Fruit fly (Drosophila melanogaster) whole organism, embryonic: ENCODE measurements around the gene NK7.1.

Experiments
- Abd-B ChIP-seq: fragments of 200-800 bp; sonication (Bioruptor generic); optimal IDR thresholded peaks from 2 replicates; lab custom pipeline; 2018; ENCODE audit warnings: missing biosample characterization, mild to moderate bottlenecking, missing genetic modification characterization, moderate library complexity
- CG10147 ChIP-seq: fragments of 200-800 bp; sonication (Bioruptor generic); optimal IDR thresholded peaks from 2 replicates; lab custom pipeline; 2019; ENCODE audit warnings: missing biosample characterization, mild to moderate bottlenecking, missing genetic modification characterization, moderate library complexity
- CG12391 ChIP-seq: fragments of 200-800 bp; sonication (Bioruptor generic); optimal IDR thresholded peaks from 3 replicates; lab custom pipeline; 2018; ENCODE audit warnings: missing biosample characterization, mild to moderate bottlenecking, missing genetic modification characterization, moderate library complexity
- CG14014 ChIP-seq: fragments of 200-800 bp; sonication (Bioruptor generic); IDR thresholded peaks from 2 replicates; pipeline ENCODE4 v1.3.6; 2022; ENCODE audit warnings: missing biosample characterization, missing genetic modification characterization
- CG15479 ChIP-seq: fragments of 200-800 bp; sonication (Bioruptor generic); optimal IDR thresholded peaks from 3 replicates; lab custom pipeline; 2019; ENCODE audit warnings: missing biosample characterization, mild to moderate bottlenecking, missing genetic modification characterization, moderate library complexity
- CG18476 ChIP-seq: fragments of 200-800 bp; sonication (Bioruptor generic); optimal IDR thresholded peaks from 2 replicates; lab custom pipeline; 2016; ENCODE audit warnings: missing biosample characterization, mild to moderate bottlenecking, missing genetic modification characterization
- CG30431 ChIP-seq: fragments of 200-800 bp; sonication (Bioruptor generic); optimal IDR thresholded peaks from 2 replicates; lab custom pipeline; 2017; ENCODE audit warnings: missing biosample characterization, missing genetic modification characterization
- CG32772 ChIP-seq: fragments of 200-800 bp; sonication (Bioruptor generic); IDR thresholded peaks from 2 replicates; pipeline ENCODE4 v1.3.6; 2022; ENCODE audit warnings: missing biosample characterization, missing genetic modification characterization
- CG34224 ChIP-seq: fragments of 200-800 bp; sonication (Bioruptor generic); IDR thresholded peaks from 3 replicates; pipeline ENCODE4 v1.3.6; 2022; ENCODE audit warnings: missing biosample characterization, missing genetic modification characterization; ENCODE audit not compliant: partially characterized antibody
- CG3847 ChIP-seq: fragments of 200-800 bp; sonication (Bioruptor generic); IDR thresholded peaks from 2 replicates; pipeline ENCODE4 v1.3.6; 2022; ENCODE audit warnings: missing biosample characterization, missing genetic modification characterization
- CG5245 ChIP-seq: fragments of 200-800 bp; sonication (Bioruptor generic); optimal IDR thresholded peaks from 3 replicates; lab custom pipeline; 2016; ENCODE audit warnings: missing biosample characterization, missing genetic modification characterization
- CG7786 ChIP-seq: fragments of 200-800 bp; sonication (Bioruptor generic); optimal IDR thresholded peaks from 2 replicates; lab custom pipeline; 2016; ENCODE audit warnings: missing biosample characterization, missing genetic modification characterization
- CG7839 ChIP-seq: fragments of 200-800 bp; sonication (Bioruptor generic); optimal IDR thresholded peaks from 3 replicates; lab custom pipeline; 2018; ENCODE audit warnings: missing biosample characterization, mild to moderate bottlenecking, missing genetic modification characterization, moderate library complexity
- CG8944 ChIP-seq: fragments of 200-800 bp; sonication (Bioruptor generic); optimal IDR thresholded peaks from 3 replicates; lab custom pipeline; 2016; ENCODE audit warnings: missing biosample characterization, missing genetic modification characterization
- CG9437 ChIP-seq: fragments of 200-800 bp; sonication (Bioruptor generic); optimal IDR thresholded peaks from 2 replicates; lab custom pipeline; 2018; ENCODE audit warnings: missing biosample characterization, mild to moderate bottlenecking, missing genetic modification characterization
- CG9817 ChIP-seq: fragments of 200-800 bp; sonication (Bioruptor generic); optimal IDR thresholded peaks from 2 replicates; lab custom pipeline; 2018; ENCODE audit warnings: missing biosample characterization, mild to moderate bottlenecking, missing genetic modification characterization, moderate library complexity
- Ets97D ChIP-seq: fragments of 200-800 bp; sonication (Bioruptor generic); optimal IDR thresholded peaks from 3 replicates; lab custom pipeline; 2016; ENCODE audit warnings: missing biosample characterization, missing genetic modification characterization
- Fer1 ChIP-seq: fragments of 200-800 bp; sonication (Bioruptor generic); optimal IDR thresholded peaks from 2 replicates; lab custom pipeline; 2017; ENCODE audit warnings: missing biosample characterization, mild to moderate bottlenecking, missing genetic modification characterization
- Fer3 ChIP-seq: fragments of 200-800 bp; sonication (Bioruptor generic); optimal IDR thresholded peaks from 2 replicates; lab custom pipeline; 2018; ENCODE audit warnings: missing biosample characterization, mild to moderate bottlenecking, missing genetic modification characterization, moderate library complexity
- Gug ChIP-seq: fragments of 200-800 bp; sonication (Bioruptor generic); IDR thresholded peaks from 4 replicates; pipeline ENCODE4 v1.3.6; 2022; ENCODE audit warnings: missing biosample characterization, missing genetic modification characterization
- Hmr ChIP-seq: fragments of 200-800 bp; sonication (Bioruptor generic); optimal IDR thresholded peaks from 3 replicates; lab custom pipeline; 2017; ENCODE audit warnings: mild to moderate bottlenecking, missing biosample characterization, missing genetic modification reagents, missing genetic modification characterization
- Hr51 ChIP-seq, 2 experiments: fragments of 200-800 bp; sonication (Bioruptor generic); optimal IDR thresholded peaks; 2 replicates in 1 of 2; 3 replicates in 1 of 2; lab custom pipeline; 2016 to 2018; ENCODE audit warnings: missing biosample characterization in 2 of 2, missing genetic modification characterization in 2 of 2, mild to moderate bottlenecking in 1 of 2, moderate library complexity in 1 of 2
- Hsf ChIP-seq: fragments of 200-800 bp; sonication (Bioruptor generic); optimal IDR thresholded peaks from 3 replicates; lab custom pipeline; 2016; ENCODE audit warnings: missing biosample characterization, missing genetic modification characterization
- Lhr ChIP-seq: fragments of 200-800 bp; sonication (Bioruptor generic); optimal IDR thresholded peaks from 3 replicates; lab custom pipeline; 2017; ENCODE audit warnings: mild to moderate bottlenecking, missing biosample characterization, missing genetic modification reagents, missing genetic modification characterization
- Sry-δ ChIP-seq: fragments of 200-800 bp; sonication (Bioruptor generic); optimal IDR thresholded peaks from 2 replicates; lab custom pipeline; 2016; ENCODE audit warnings: missing biosample characterization, missing genetic modification characterization
- ci ChIP-seq: fragments of 200-800 bp; sonication (Bioruptor generic); IDR thresholded peaks from 3 replicates; pipeline ENCODE4 v1.3.6; 2022; ENCODE audit warnings: missing biosample characterization, missing genetic modification characterization
- crol ChIP-seq: fragments of 200-800 bp; sonication (Bioruptor generic); IDR thresholded peaks from 2 replicates; pipeline ENCODE4 v1.3.6; 2022; ENCODE audit warnings: missing biosample characterization, missing genetic modification characterization
- cwo ChIP-seq: fragments of 200-800 bp; sonication (Bioruptor generic); optimal IDR thresholded peaks from 3 replicates; lab custom pipeline; 2017; ENCODE audit warnings: missing biosample characterization, missing genetic modification characterization, mild to moderate bottlenecking, moderate library complexity, missing genetic modification reagents
- dpn ChIP-seq, 2 experiments: fragments of 200-800 bp; sonication (Bioruptor generic); optimal IDR thresholded peaks; 3 replicates each; lab custom pipeline; 2016; ENCODE audit warnings: missing biosample characterization in 2 of 2, missing genetic modification characterization in 2 of 2
- h ChIP-seq: fragments of >200 bp; optimal IDR thresholded peaks from 2 replicates; lab custom pipeline; 2017
- lilli ChIP-seq: fragments of 200-800 bp; sonication (Bioruptor generic); optimal IDR thresholded peaks from 3 replicates; lab custom pipeline; 2016; ENCODE audit warnings: missing biosample characterization, missing genetic modification characterization
- lmd ChIP-seq: fragments of 200-800 bp; sonication (Bioruptor generic); IDR thresholded peaks from 2 replicates; pipeline ENCODE4 v1.3.6; 2022; ENCODE audit warnings: missing biosample characterization, missing genetic modification characterization
- mam ChIP-seq: fragments of 200-800 bp; sonication (Bioruptor generic); optimal IDR thresholded peaks from 3 replicates; lab custom pipeline; 2016; ENCODE audit warnings: missing biosample characterization, missing genetic modification characterization
- phol ChIP-seq: fragments of 200-800 bp; sonication (Bioruptor generic); optimal IDR thresholded peaks from 3 replicates; lab custom pipeline; 2018; ENCODE audit warnings: missing biosample characterization, mild to moderate bottlenecking, missing genetic modification characterization, moderate library complexity
- row ChIP-seq: fragments of 200-800 bp; sonication (Bioruptor generic); IDR thresholded peaks from 3 replicates; pipeline ENCODE4 v1.3.6; 2022; ENCODE audit warnings: missing biosample characterization, missing genetic modification characterization
- sd ChIP-seq: fragments of 200-800 bp; sonication (Bioruptor generic); optimal IDR thresholded peaks from 3 replicates; lab custom pipeline; 2018; ENCODE audit warnings: missing biosample characterization, mild to moderate bottlenecking, missing genetic modification characterization, moderate library complexity
- slbo ChIP-seq: fragments of 200-800 bp; sonication (Bioruptor generic); IDR thresholded peaks from 2 replicates; pipeline ENCODE4 v1.3.6; 2022; ENCODE audit warnings: missing biosample characterization, missing genetic modification characterization
- sqz ChIP-seq: fragments of 200-800 bp; sonication (Bioruptor generic); optimal IDR thresholded peaks from 3 replicates; lab custom pipeline; 2018; ENCODE audit warnings: missing biosample characterization, mild to moderate bottlenecking, missing genetic modification characterization
- unpg ChIP-seq: fragments of 200-800 bp; sonication (Bioruptor generic); optimal IDR thresholded peaks from 3 replicates; lab custom pipeline; 2018; ENCODE audit warnings: missing biosample characterization, mild to moderate bottlenecking, missing genetic modification characterization, moderate library complexity

NK7.1 gene

DNA sequence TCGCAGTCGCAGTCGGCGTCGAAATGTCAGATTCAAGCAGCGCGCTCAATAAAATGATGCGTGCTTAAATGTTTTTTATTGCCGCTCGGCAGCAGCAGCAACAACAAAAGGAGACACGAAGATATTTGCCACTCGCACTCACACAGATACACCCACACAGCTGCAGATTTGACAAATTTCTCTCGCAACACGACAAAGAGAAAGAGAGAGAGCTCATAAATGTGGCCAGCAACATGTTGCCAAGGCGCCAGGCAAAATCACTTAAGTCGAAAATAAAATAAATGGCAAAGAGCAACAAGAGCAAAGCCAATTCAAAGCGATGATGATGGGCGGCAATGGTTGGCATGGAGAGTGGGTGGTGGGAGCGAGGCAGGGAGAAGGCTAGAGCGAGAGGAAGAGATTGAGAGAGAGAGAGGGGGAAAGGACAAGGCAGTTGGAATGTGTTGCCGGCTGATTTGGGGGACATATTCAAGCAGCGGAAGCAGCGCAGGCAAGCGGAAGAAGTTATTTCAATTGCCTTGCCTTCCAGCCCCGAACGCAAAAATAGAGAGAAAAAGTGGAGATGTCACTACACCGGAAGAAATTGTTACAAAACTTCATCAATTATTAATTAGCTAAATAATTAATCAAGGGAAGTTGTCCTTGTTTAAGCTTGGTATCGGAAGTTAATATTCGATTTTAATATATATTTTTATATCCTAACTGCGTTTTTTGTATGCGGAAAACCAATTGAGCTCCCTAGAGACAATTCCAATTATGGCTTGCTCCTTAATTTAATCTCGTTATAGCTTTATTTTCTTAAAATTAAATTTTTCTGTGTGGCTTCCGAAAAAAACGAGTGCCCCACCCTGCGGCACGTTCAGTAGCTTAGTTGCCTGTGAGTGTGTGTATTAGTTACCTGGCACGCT is 25.7 kb downstream of the NK7.1 start (continued):
- no peak for TF ChIP-seq CG8944 (GFP tag; lab: Kevin White, UChicago)
- peak; percentile 82 for TF ChIP-seq Hmr (GFP tag; lab: Kevin White, UChicago)
- TF ChIP-seq CG30431, result peak; percentile 20
- TF ChIP-seq phol, result peak; percentile 66
- TF ChIP-seq CG34224, result peak; percentile 47; the same call in 1 of the 3 replicates
- peak; percentile 67 for TF ChIP-seq sd (tag; lab: Kevin White, UChicago)
- no peak for TF ChIP-seq Lhr (GFP tag; lab: Kevin White, UChicago)
- TF ChIP-seq sqz (GFP tag; lab: Kevin White, UChicago), result peak; percentile 18
- no peak; the same call in 2 of the 3 replicates for TF ChIP-seq ci (GFP tag; lab: Robert Waterston, UW)
- peak; percentile 50 for TF ChIP-seq lmd (GFP tag; lab: Robert Waterston, UW)
- TF ChIP-seq dpn (GFP tag; optimal IDR thresholded peaks at IDR 0.05; lab: Kevin White, UChicago), result peak; percentile 22 to 34
- 0 out of 2 replicates have a peak, but pooled peaks have one; percentile 13 for TF ChIP-seq CG32772 (GFP tag; lab: Robert Waterston, UW)
- TF ChIP-seq Gug (GFP tag; lab: Robert Waterston, UW), result 0 out of 4 replicates have a peak, but pooled peaks have one; percentile 2
- peak; percentile 65 for TF ChIP-seq CG12391 (tag; lab: Kevin White, UChicago)
- TF ChIP-seq Fer1 (GFP tag; lab: Kevin White, UChicago), result peak; percentile 66
- TF ChIP-seq Hr51 (GFP tag; optimal IDR thresholded peaks at IDR 0.05; lab: Kevin White, UChicago), result peak in 1 of 2 experiments; percentile 77
- peak; percentile 61 for TF ChIP-seq lilli (GFP tag; lab: Kevin White, UChicago)
- peak; percentile 32 for TF ChIP-seq mam (GFP tag; lab: Kevin White, UChicago)
- peak; percentile 57 for TF ChIP-seq CG18476 (GFP tag; lab: Kevin White, UChicago)
- TF ChIP-seq unpg (GFP tag; lab: Kevin White, UChicago), result peak; percentile 60
- peak; percentile 63 for TF ChIP-seq slbo (GFP tag; lab: Robert Waterston, UW)
- TF ChIP-seq h (lab: Kevin White, UChicago), result no peak
- TF ChIP-seq CG10147 (GFP tag; lab: Kevin White, UChicago), result peak; percentile 63
- TF ChIP-seq Fer3, result peak; percentile 56
- TF ChIP-seq Sry-δ (GFP tag; lab: Kevin White, UChicago), result no peak
- peak; percentile 41 for TF ChIP-seq CG9817 (tag; lab: Kevin White, UChicago)
- TF ChIP-seq CG7786 (GFP tag; lab: Kevin White, UChicago), result no peak
- no peak for TF ChIP-seq Ets97D (GFP tag; lab: Kevin White, UChicago)
- TF ChIP-seq Hsf (GFP tag; lab: Kevin White, UChicago), result peak; percentile 20
- peak; percentile 5 for TF ChIP-seq CG9437 (GFP tag; lab: Kevin White, UChicago)
- no peak for TF ChIP-seq CG15479
- no peak for TF ChIP-seq CG14014 (GFP tag; lab: Robert Waterston, UW)
- peak; percentile 30 for TF ChIP-seq CG5245 (GFP tag; lab: Kevin White, UChicago)
- 0 out of 2 replicates have a peak, but pooled peaks have one; percentile 29 for TF ChIP-seq CG3847 (GFP tag; lab: Robert Waterston, UW)
- peak; percentile 84 for TF ChIP-seq CG7839 (tag; lab: Kevin White, UChicago)
- TF ChIP-seq crol (GFP tag; lab: Robert Waterston, UW), result peak; percentile 14; the same call in 1 of the 2 replicates
- peak; percentile 72 for TF ChIP-seq cwo
- TF ChIP-seq Abd-B, result peak; percentile 48
- peak; percentile 56; the same call in 2 of the 3 replicates for TF ChIP-seq row (GFP tag; lab: Robert Waterston, UW)
